Fruit fly (Drosophila melanogaster) whole organism, embryonic: Measurements from ENCODE around the gene goe.

Experiments
- Asciz ChIP-seq: fragments of 200-800 bp; sonication (Bioruptor generic); optimal IDR thresholded peaks from 2 replicates; lab custom pipeline; 2017; ENCODE audit warnings: missing biosample characterization, mild to moderate bottlenecking, missing genetic modification characterization, missing genetic modification reagents
- B-H2 ChIP-seq: fragments of 200-800 bp; sonication (Bioruptor generic); optimal IDR thresholded peaks from 2 replicates; lab custom pipeline; 2018; ENCODE audit warnings: missing biosample characterization, mild to moderate bottlenecking, missing genetic modification characterization
- C15 ChIP-seq: fragments of 200-800 bp; sonication (Bioruptor generic); IDR thresholded peaks from 3 replicates; pipeline ENCODE4 v1.3.6; 2022; ENCODE audit warnings: missing biosample characterization, missing genetic modification characterization
- CG10267 ChIP-seq: fragments of 200-800 bp; sonication (Bioruptor generic); optimal IDR thresholded peaks from 2 replicates; lab custom pipeline; 2018; ENCODE audit warnings: missing biosample characterization, mild to moderate bottlenecking, missing genetic modification characterization, moderate library complexity
- CG11247 ChIP-seq: fragments of 200-800 bp; sonication (Bioruptor generic); IDR thresholded peaks from 2 replicates; pipeline ENCODE4 v1.3.6; 2022; ENCODE audit warnings: missing biosample characterization, missing genetic modification characterization
- CG1233 ChIP-seq: fragments of 200-800 bp; sonication (Bioruptor generic); optimal IDR thresholded peaks from 4 replicates; lab custom pipeline; 2018; ENCODE audit warnings: missing biosample characterization, mild to moderate bottlenecking, missing genetic modification characterization
- CG12659 ChIP-seq: fragments of 200-800 bp; sonication (Bioruptor generic); optimal IDR thresholded peaks from 3 replicates; lab custom pipeline; 2017; ENCODE audit warnings: mild to moderate bottlenecking, missing biosample characterization, missing genetic modification reagents, missing genetic modification characterization
- CG12769 ChIP-seq: fragments of 200-800 bp; sonication (Bioruptor generic); optimal IDR thresholded peaks from 2 replicates; lab custom pipeline; 2019; ENCODE audit warnings: missing biosample characterization, mild to moderate bottlenecking, missing genetic modification characterization, moderate library complexity
- CG13894 ChIP-seq: fragments of 200-800 bp; sonication (Bioruptor generic); optimal IDR thresholded peaks from 3 replicates; lab custom pipeline; 2018; ENCODE audit warnings: missing biosample characterization, mild to moderate bottlenecking, missing genetic modification characterization, moderate library complexity
- CG1647 ChIP-seq: fragments of 200-800 bp; sonication (Bioruptor generic); optimal IDR thresholded peaks from 3 replicates; lab custom pipeline; 2016; ENCODE audit warnings: missing biosample characterization, missing genetic modification characterization
- CG16813 ChIP-seq: fragments of 200-800 bp; sonication (Bioruptor generic); IDR thresholded peaks from 3 replicates; pipeline ENCODE4 v1.3.6; 2022; ENCODE audit warnings: missing biosample characterization, missing genetic modification characterization; ENCODE audit not compliant: partially characterized antibody
- CG17612 ChIP-seq: fragments of 200-800 bp; sonication (Bioruptor generic); IDR thresholded peaks from 2 replicates; pipeline ENCODE4 v1.3.6; 2022; ENCODE audit warnings: missing biosample characterization, missing genetic modification characterization
- CG2120 ChIP-seq: fragments of 200-800 bp; sonication (Bioruptor generic); optimal IDR thresholded peaks from 3 replicates; lab custom pipeline; 2016; ENCODE audit warnings: missing biosample characterization, missing genetic modification characterization
- CG30403 ChIP-seq: fragments of 200-800 bp; sonication (Bioruptor generic); optimal IDR thresholded peaks from 3 replicates; lab custom pipeline; 2016; ENCODE audit warnings: missing biosample characterization, missing genetic modification characterization
- CG3726 ChIP-seq: fragments of 200-800 bp; sonication (Bioruptor generic); IDR thresholded peaks from 3 replicates; pipeline ENCODE4, ENCODE4 v1.3.6; 2022; ENCODE audit warnings: missing biosample characterization, missing genetic modification characterization
- CG3838 ChIP-seq: fragments of 200-800 bp; sonication (Bioruptor generic); optimal IDR thresholded peaks from 3 replicates; lab custom pipeline; 2016; ENCODE audit warnings: missing biosample characterization, missing genetic modification characterization
- CG5245 ChIP-seq: fragments of 200-800 bp; sonication (Bioruptor generic); optimal IDR thresholded peaks from 3 replicates; lab custom pipeline; 2016; ENCODE audit warnings: missing biosample characterization, missing genetic modification characterization
- CG9437 ChIP-seq: fragments of 200-800 bp; sonication (Bioruptor generic); optimal IDR thresholded peaks from 2 replicates; lab custom pipeline; 2018; ENCODE audit warnings: missing biosample characterization, mild to moderate bottlenecking, missing genetic modification characterization
- CG9797 ChIP-seq: fragments of 200-800 bp; sonication (Bioruptor generic); optimal IDR thresholded peaks from 3 replicates; lab custom pipeline; 2018; ENCODE audit warnings: missing biosample characterization, mild to moderate bottlenecking, missing genetic modification characterization
- CG9932 ChIP-seq: fragments of 200-800 bp; sonication (Bioruptor generic); IDR thresholded peaks from 2 replicates; pipeline ENCODE4 v1.3.6; 2022; ENCODE audit warnings: missing biosample characterization, missing genetic modification characterization
- Dad ChIP-seq: fragments of 200-800 bp; sonication (Bioruptor generic); optimal IDR thresholded peaks from 3 replicates; lab custom pipeline; 2016; ENCODE audit warnings: missing biosample characterization, missing genetic modification characterization
- Eip74EF ChIP-seq, 2 experiments: fragments of 200-800 bp in 1 of 2; fragments of >200 bp in 1 of 2; sonication (Bioruptor generic) in 1 of 2; optimal IDR thresholded peaks; 2 replicates each; lab custom pipeline; 2017 to 2019; ENCODE audit warnings: missing biosample characterization in 2 of 2, missing genetic modification characterization in 2 of 2, mild to moderate bottlenecking in 1 of 2, moderate library complexity in 1 of 2
- Gug ChIP-seq: fragments of 200-800 bp; sonication (Bioruptor generic); IDR thresholded peaks from 4 replicates; pipeline ENCODE4 v1.3.6; 2022; ENCODE audit warnings: missing biosample characterization, missing genetic modification characterization
- Hr3 ChIP-seq: fragments of 200-800 bp; sonication (Bioruptor generic); optimal IDR thresholded peaks from 3 replicates; lab custom pipeline; 2016; ENCODE audit warnings: missing biosample characterization, missing genetic modification characterization
- MTF-1 ChIP-seq: fragments of 200-800 bp; sonication (Bioruptor generic); optimal IDR thresholded peaks from 2 replicates; lab custom pipeline; 2018; ENCODE audit warnings: missing biosample characterization, mild to moderate bottlenecking, missing genetic modification characterization, borderline replicate concordance
- Med ChIP-seq: fragments of 200-800 bp; sonication (Bioruptor generic); peaks from one replicate; lab custom pipeline; 2016; ENCODE audit warnings: missing biosample characterization, missing genetic modification characterization, mild to moderate bottlenecking, inconsistent platforms, moderate library complexity
- Opbp ChIP-seq: fragments of 200-800 bp; sonication (Bioruptor generic); IDR thresholded peaks from 3 replicates; pipeline ENCODE4 v1.3.6; 2022; ENCODE audit warnings: missing biosample characterization, missing genetic modification characterization; ENCODE audit not compliant: partially characterized antibody
- Optix ChIP-seq: fragments of 200-800 bp; sonication (Bioruptor generic); IDR thresholded peaks from 3 replicates; pipeline ENCODE4 v1.3.6; 2022; ENCODE audit warnings: missing biosample characterization, missing genetic modification characterization
- Pdp1 ChIP-seq, 2 experiments: fragments of 200-800 bp; sonication (Bioruptor generic); optimal IDR thresholded peaks; 3 replicates each; lab custom pipeline; 2016; ENCODE audit warnings: missing biosample characterization in 2 of 2, missing genetic modification characterization in 2 of 2, mild to moderate bottlenecking in 1 of 2, moderate library complexity in 1 of 2
- Rx ChIP-seq: fragments of 200-800 bp; sonication (Bioruptor generic); IDR thresholded peaks from 2 replicates; pipeline ENCODE4 v1.3.6; 2022; ENCODE audit warnings: missing biosample characterization, missing genetic modification characterization
- Ssrp ChIP-seq: fragments of 200-800 bp; sonication (Bioruptor generic); optimal IDR thresholded peaks from 2 replicates; lab custom pipeline; 2018; ENCODE audit warnings: missing biosample characterization, mild to moderate bottlenecking, missing genetic modification characterization, moderate library complexity
- Vsx1 ChIP-seq: fragments of 200-800 bp; sonication (Bioruptor generic); optimal IDR thresholded peaks from 2 replicates; lab custom pipeline; 2017; ENCODE audit warnings: missing biosample characterization, mild to moderate bottlenecking, missing genetic modification characterization, missing genetic modification reagents
- Xbp1 ChIP-seq: fragments of 200-800 bp; sonication (Bioruptor generic); optimal IDR thresholded peaks from 3 replicates; lab custom pipeline; 2016; ENCODE audit warnings: missing biosample characterization, mild to moderate bottlenecking, missing genetic modification characterization
- ap ChIP-seq: fragments of 200-800 bp; sonication (Bioruptor generic); IDR thresholded peaks from 2 replicates; pipeline ENCODE4 v1.3.6; 2022; ENCODE audit warnings: missing biosample characterization, missing genetic modification characterization
- az2 ChIP-seq: fragments of 200-800 bp; sonication (Bioruptor generic); optimal IDR thresholded peaks from 3 replicates; lab custom pipeline; 2016; ENCODE audit warnings: missing biosample characterization, missing genetic modification characterization
- bsh ChIP-seq, 2 experiments: fragments of 200-800 bp; sonication (Bioruptor generic); optimal IDR thresholded peaks; 2 replicates each; lab custom pipeline; 2017 to 2018; ENCODE audit warnings: mild to moderate bottlenecking in 2 of 2, missing biosample characterization in 2 of 2, missing genetic modification characterization in 2 of 2, moderate library complexity in 1 of 2
- cas ChIP-seq: fragments of 200-800 bp; sonication (Bioruptor generic); IDR thresholded peaks from 2 replicates; pipeline ENCODE4 v1.3.6; 2022; ENCODE audit warnings: missing biosample characterization, missing genetic modification characterization
- caup ChIP-seq: fragments of 200-800 bp; sonication (Bioruptor generic); optimal IDR thresholded peaks from 3 replicates; lab custom pipeline; 2017; ENCODE audit warnings: missing biosample characterization, mild to moderate bottlenecking, missing genetic modification characterization, moderate library complexity; ENCODE audit not compliant: severe bottlenecking
- crp ChIP-seq, 2 experiments: fragments of 200-800 bp; sonication (Bioruptor generic); optimal IDR thresholded peaks; 2 replicates in 1 of 2; 3 replicates in 1 of 2; lab custom pipeline; 2017; ENCODE audit warnings: missing biosample characterization in 2 of 2, missing genetic modification characterization in 2 of 2, mild to moderate bottlenecking in 1 of 2, moderate library complexity in 1 of 2
- dati ChIP-seq: fragments of 200-800 bp; sonication (Bioruptor generic); IDR thresholded peaks from 2 replicates; pipeline ENCODE4 v1.3.6; 2022; ENCODE audit warnings: missing biosample characterization, missing genetic modification characterization
- dimm ChIP-seq: fragments of 200-800 bp; sonication (Bioruptor generic); IDR thresholded peaks from 2 replicates; pipeline ENCODE4 v1.3.6; 2022; ENCODE audit warnings: missing biosample characterization, missing genetic modification characterization
- disco-r ChIP-seq: fragments of 200-800 bp; sonication (Bioruptor generic); optimal IDR thresholded peaks from 2 replicates; lab custom pipeline; 2016; ENCODE audit warnings: missing biosample characterization, missing genetic modification characterization
- ind ChIP-seq: fragments of 200-800 bp; sonication (Bioruptor generic); optimal IDR thresholded peaks from 3 replicates; lab custom pipeline; 2016; ENCODE audit warnings: missing biosample characterization, missing genetic modification characterization
- kah ChIP-seq: fragments of 200-800 bp; sonication (Bioruptor generic); optimal IDR thresholded peaks from 2 replicates; lab custom pipeline; 2018; ENCODE audit warnings: missing biosample characterization, mild to moderate bottlenecking, missing genetic modification characterization
- nau ChIP-seq: fragments of 200-800 bp; sonication (Bioruptor generic); optimal IDR thresholded peaks from 3 replicates; lab custom pipeline; 2017; ENCODE audit warnings: missing biosample characterization, mild to moderate bottlenecking, missing genetic modification characterization, missing genetic modification reagents
- nom ChIP-seq: fragments of 200-800 bp; sonication (Bioruptor generic); optimal IDR thresholded peaks from 2 replicates; lab custom pipeline; 2017; ENCODE audit warnings: missing biosample characterization, missing genetic modification characterization, mild to moderate bottlenecking, moderate library complexity, missing genetic modification reagents
- salm ChIP-seq: fragments of 200-800 bp; sonication (Bioruptor generic); optimal IDR thresholded peaks from 2 replicates; lab custom pipeline; 2018; ENCODE audit warnings: missing biosample characterization, mild to moderate bottlenecking, missing genetic modification characterization
- stwl ChIP-seq: fragments of 200-800 bp; sonication (Bioruptor generic); optimal IDR thresholded peaks from 3 replicates; lab custom pipeline; 2018; ENCODE audit warnings: missing biosample characterization, mild to moderate bottlenecking, missing genetic modification characterization, moderate library complexity
- trem ChIP-seq: fragments of 200-800 bp; optimal IDR thresholded peaks from 3 replicates; lab custom pipeline; 2019; ENCODE audit warnings: missing biosample characterization, mild to moderate bottlenecking, missing genetic modification characterization, moderate library complexity
- zen2 ChIP-seq: fragments of 200-800 bp; sonication (Bioruptor generic); IDR thresholded peaks from 3 replicates; pipeline ENCODE4 v1.3.6; 2022; ENCODE audit warnings: missing biosample characterization, missing genetic modification characterization; ENCODE audit not compliant: partially characterized antibody

goe gene

DNA sequence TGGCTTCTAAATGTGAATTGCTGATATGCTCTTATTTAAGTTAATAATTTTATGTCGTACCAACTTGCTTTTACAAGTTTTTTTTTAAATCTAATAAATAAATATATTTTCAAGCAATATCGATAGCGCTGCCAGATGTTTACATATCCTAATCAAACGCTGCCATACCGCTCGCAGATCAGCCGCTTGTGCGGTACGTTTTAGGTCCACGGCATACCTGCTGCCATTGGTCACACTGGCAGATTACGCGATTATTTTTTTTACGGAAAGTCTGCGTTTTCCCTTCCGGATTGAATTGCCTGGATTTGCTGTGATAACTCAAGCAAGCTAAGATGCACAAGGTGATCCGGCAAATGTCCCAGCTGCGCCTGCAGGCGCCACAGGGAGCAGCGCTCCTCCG is 32.0 kb upstream of the goe start, which contains the start of gene mRpL22 (continued):
- TF ChIP-seq CG12659 (GFP tag; lab: Kevin White, UChicago) = peak; percentile 20
- no peak for TF ChIP-seq Eip74EF (GFP tag; optimal IDR thresholded peaks at IDR 0.05; lab: Kevin White, UChicago)
- TF ChIP-seq Vsx1 = no peak
- TF ChIP-seq kah (GFP tag; lab: Kevin White, UChicago) = no peak
- peak; percentile 38; the same call in 1 of the 3 replicates for TF ChIP-seq CG16813 (GFP tag; lab: Robert Waterston, UW)
- TF ChIP-seq CG2120 (GFP tag; lab: Kevin White, UChicago) = no peak
- TF ChIP-seq Rx (GFP tag; lab: Robert Waterston, UW) = no peak
- TF ChIP-seq C15 = no peak
- TF ChIP-seq CG10267 (tag; lab: Kevin White, UChicago) = peak; percentile 6
- TF ChIP-seq Pdp1 (GFP tag; optimal IDR thresholded peaks at IDR 0.05; lab: Kevin White, UChicago) = peak in 1 of 2 experiments; percentile 65
- no peak for TF ChIP-seq CG5245
- TF ChIP-seq cas (GFP tag; lab: Robert Waterston, UW) = no peak
- no peak for TF ChIP-seq CG30403
- no peak for TF ChIP-seq Ssrp (tag; lab: Kevin White, UChicago)
- TF ChIP-seq CG3726 = no peak
- no peak for TF ChIP-seq ap
- TF ChIP-seq caup (GFP tag; lab: Kevin White, UChicago) = no peak
- no peak for TF ChIP-seq CG1233 (GFP tag; lab: Kevin White, UChicago)
- peak; percentile 67 for TF ChIP-seq CG9797 (GFP tag; lab: Kevin White, UChicago)
- TF ChIP-seq Asciz (GFP tag; lab: Kevin White, UChicago) = no peak
- TF ChIP-seq Med (GFP tag; lab: Kevin White, UChicago) = peak; percentile 37
- TF ChIP-seq CG3838 (GFP tag; lab: Kevin White, UChicago) = no peak
- TF ChIP-seq nau = no peak
- TF ChIP-seq dimm = no peak
- no peak for TF ChIP-seq CG17612 (GFP tag; lab: Robert Waterston, UW)
- peak; percentile 26 for TF ChIP-seq trem (tag; lab: Kevin White, UChicago)
- no peak for TF ChIP-seq Hr3 (GFP tag; lab: Kevin White, UChicago)
- no peak for TF ChIP-seq CG11247 (GFP tag; lab: Robert Waterston, UW)
- no peak for TF ChIP-seq Optix (GFP tag; lab: Robert Waterston, UW)
- no peak for TF ChIP-seq bsh (GFP tag; optimal IDR thresholded peaks at IDR 0.05; lab: Kevin White, UChicago)
- no peak for TF ChIP-seq CG12769 (tag; lab: Kevin White, UChicago)
- no peak for TF ChIP-seq az2 (GFP tag; lab: Kevin White, UChicago)
- TF ChIP-seq dati = no peak
- no peak for TF ChIP-seq CG13894 (tag; lab: Kevin White, UChicago)
- TF ChIP-seq CG1647 (GFP tag; lab: Kevin White, UChicago) = no peak
- TF ChIP-seq B-H2 (GFP tag; lab: Kevin White, UChicago) = no peak
- no peak for TF ChIP-seq ind (GFP tag; lab: Kevin White, UChicago)
- no peak for TF ChIP-seq Xbp1
- TF ChIP-seq Opbp = peak; percentile 31; the same call in 1 of the 3 replicates
- no peak for TF ChIP-seq zen2 (GFP tag; lab: Robert Waterston, UW)
- TF ChIP-seq CG9437 = peak; percentile 69
- TF ChIP-seq nom (GFP tag; lab: Kevin White, UChicago) = peak; percentile 8
- 0 out of 2 replicates have a peak, but pooled peaks have one; percentile 29 for TF ChIP-seq CG9932 (GFP tag; lab: Robert Waterston, UW)
- no peak for TF ChIP-seq Gug
- TF ChIP-seq Dad (GFP tag; lab: Kevin White, UChicago) = no peak
- TF ChIP-seq disco-r (GFP tag; lab: Kevin White, UChicago) = no peak
- no peak for TF ChIP-seq salm (tag; lab: Kevin White, UChicago)
- peak in 1 of 2 experiments; percentile 77 for TF ChIP-seq crp (GFP tag; optimal IDR thresholded peaks at IDR 0.05; lab: Kevin White, UChicago)
- TF ChIP-seq stwl (tag; lab: Kevin White, UChicago) = peak; percentile 4
- no peak for TF ChIP-seq MTF-1 (GFP tag; lab: Kevin White, UChicago)
